Worm (Caenorhabditis elegans) whole organism, midembryonic: ENCODE results near the gene C08E8.4.

Experiments used
- cog-1 ChIP-seq: sonication (generic microtip); optimal IDR thresholded peaks from 2 replicates; lab custom pipeline; 2016; ENCODE audit warnings: missing genetic modification characterization, missing compliant biosample characterization
- flt-1 ChIP-seq: fragments of 200-800 bp; sonication (Bioruptor generic); IDR thresholded peaks from 2 replicates; pipeline ENCODE4 v1.3.6; 2022; ENCODE audit warnings: missing genetic modification characterization, missing compliant biosample characterization
- klf-2 ChIP-seq: fragments of 200-800 bp; sonication (Bioruptor generic); conservative IDR thresholded peaks from 2 replicates; pipeline ENCODE4 v1.3.6; 2022; ENCODE audit warnings: missing genetic modification reagents, missing genetic modification characterization, missing compliant biosample characterization
- ref-1 ChIP-seq: fragments of 200-800 bp; sonication (Bioruptor generic); conservative IDR thresholded peaks from 2 replicates; pipeline ENCODE4 v1.3.6; 2022; ENCODE audit warnings: missing genetic modification reagents, missing genetic modification characterization, missing compliant biosample characterization
- tab-1 ChIP-seq: fragments of 200-800 bp; sonication (Bioruptor generic); IDR thresholded peaks from 2 replicates; pipeline ENCODE4 v1.3.6; 2022; ENCODE audit warnings: missing genetic modification characterization, missing compliant biosample characterization
- ztf-23 ChIP-seq: fragments of 200-800 bp; sonication (Bioruptor generic); IDR thresholded peaks from 2 replicates; pipeline ENCODE4 v1.3.6; 2022; ENCODE audit warnings: missing genetic modification reagents, missing genetic modification characterization, missing compliant biosample characterization
- ztf-29 ChIP-seq: fragments of 200-800 bp; sonication (Bioruptor generic); IDR thresholded peaks from 2 replicates; pipeline ENCODE4 v1.3.6; 2022; ENCODE audit warnings: missing genetic modification reagents, missing genetic modification characterization, missing compliant biosample characterization

- no peak for TF ChIP-seq cog-1 (tag; lab: Kevin White, UChicago)
- no peak for TF ChIP-seq flt-1 (GFP tag; lab: Robert Waterston, UW)
- no peak for TF ChIP-seq tab-1 (GFP tag; lab: Robert Waterston, UW)
- TF ChIP-seq klf-2 (GFP tag; lab: Robert Waterston, UW), result no peak
- no peak for TF ChIP-seq ref-1 (GFP tag; lab: Robert Waterston, UW)
- TF ChIP-seq ztf-23, result no peak
- TF ChIP-seq ztf-29, result no peak
Observed at ce11 chrV:18414051-18414450, 42.4 kb downstream of the C08E8.4 start, which contains the start of gene txt-8.
